Worm (Caenorhabditis elegans): ENCODE measurements around the gene ech-5.

- no peak for TF ChIP-seq dve-1 (tag; optimal IDR thresholded peaks at IDR 0.05)
- TF ChIP-seq pqm-1 (tag; optimal IDR thresholded peaks at IDR 0.05) = no peak
These were observed 36.7 kb downstream of the ech-5 start for ce11 chrIV:833517-833916.

Data from whole organism, late embryonic.